Fruit fly (Drosophila melanogaster) S2 (cell line): Measurements from ENCODE around the gene Sfp24Bc.

ENCODE experiments used
- CG8478 ChIP-seq: fragments of >200 bp; optimal IDR thresholded peaks from 2 replicates; lab custom pipeline; 2018
- CTCF ChIP-seq, 2 experiments: fragments of >200 bp; optimal IDR thresholded peaks; 2 replicates each; lab custom pipeline; 2018

DNA sequence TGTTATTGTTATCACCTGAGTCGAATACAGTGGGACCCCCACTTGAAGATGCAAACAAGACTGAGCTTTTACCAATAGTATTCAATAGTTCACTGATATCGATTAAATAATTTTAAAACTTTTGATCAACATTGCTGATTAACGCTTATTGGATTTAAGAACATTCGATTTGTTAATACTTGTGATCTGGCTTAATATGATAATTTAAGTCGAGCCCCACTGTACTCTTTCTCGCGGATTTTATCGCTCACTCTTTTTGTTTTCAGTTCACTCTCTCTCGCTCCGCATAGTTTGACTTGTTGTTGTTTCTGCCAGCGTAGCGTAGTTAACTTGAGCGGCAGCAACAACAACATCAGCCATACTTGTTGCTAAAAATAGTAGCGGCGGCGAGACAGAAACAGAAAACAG lies 14.7 kb downstream of the Sfp24Bc start:
- TF ChIP-seq CTCF (optimal IDR thresholded peaks at IDR 0.05; lab: Kevin White, UChicago) (no peak), CG8478 (lab: Kevin White, UChicago) (no peak)
